Worm (Caenorhabditis elegans): Measurements from ENCODE around the gene F55G7.3.

Gene F55G7.3

ce11 chrX:11957246-11957645 lies 15.4 kb upstream of the F55G7.3 start, which contains the start of gene T08D10.5:
Gene T08D10.5 (plus strand): TSS chrX:11957546.
- TF ChIP-seq unc-130 (GFP tag; optimal IDR thresholded peaks at IDR 0.05) (no peak), egl-43 (GFP tag; IDR thresholded peaks at IDR 0.05) (no peak), F37D6.2 (tag; optimal IDR thresholded peaks at IDR 0.05) (no peak), daf-8 (GFP tag; IDR thresholded peaks at IDR 0.05) (no peak), ztf-11 (tag; optimal IDR thresholded peaks at IDR 0.05) (no peak), nhr-102 (tag; optimal IDR thresholded peaks at IDR 0.05) (no peak), vab-7 (GFP tag; IDR thresholded peaks at IDR 0.05) (no peak), unc-62 (GFP tag; optimal IDR thresholded peaks at IDR 0.05 in 1 of 2) (no peak), unc-62 (tag; optimal IDR thresholded peaks at IDR 0.05) (no peak), daf-16 (GFP tag; optimal IDR thresholded peaks at IDR 0.05) (no peak), daf-16 (tag; optimal IDR thresholded peaks at IDR 0.05) (no peak), dve-1 (tag; optimal IDR thresholded peaks at IDR 0.05; ENCODE audit: insufficient read depth) (no peak), mes-2 (tag; optimal IDR thresholded peaks at IDR 0.05; ENCODE audit: poor library complexity, severe bottlenecking) (no peak), dmd-8 (GFP tag; IDR thresholded peaks at IDR 0.05) (no peak), unc-39 (tag; optimal IDR thresholded peaks at IDR 0.05) (no peak), nhr-111 (GFP tag; optimal IDR thresholded peaks at IDR 0.05) (no peak), hlh-30 (tag; optimal IDR thresholded peaks at IDR 0.05; ENCODE audit: insufficient read depth) (no peak), fkh-10 (GFP tag; optimal IDR thresholded peaks at IDR 0.05) (no peak), zag-1 (tag; optimal IDR thresholded peaks at IDR 0.05) (no peak), nhr-76 (tag; optimal IDR thresholded peaks at IDR 0.05) (no peak), nhr-42 (GFP tag; IDR thresholded peaks at IDR 0.05) (no peak), mdl-1 (tag; optimal IDR thresholded peaks at IDR 0.05) (no peak)

DNA sequence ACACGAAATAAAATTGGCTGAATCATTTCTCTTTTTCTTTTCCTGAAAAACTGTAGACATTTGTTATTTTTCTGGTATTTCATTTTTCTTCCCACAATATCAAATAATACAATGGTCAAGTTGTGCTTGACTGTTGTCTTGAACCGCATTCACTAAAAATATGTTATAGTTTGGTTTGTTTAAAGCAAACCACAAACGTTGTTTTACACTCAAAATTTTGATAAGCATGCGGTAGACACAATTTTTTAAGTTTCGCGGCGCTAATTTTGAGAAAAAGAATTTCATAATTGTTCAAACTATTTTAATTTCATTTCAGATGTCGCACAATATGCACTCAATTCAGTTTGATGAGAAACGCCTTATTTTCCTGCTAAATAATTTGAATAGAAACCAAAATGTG lies 13.3 kb upstream of the F55G7.3 start, which contains the start of gene T08D10.3:
T08D10.3 (plus strand) TSS at position 301 of the 400 bp plus-strand sequence.
- no peak for TF ChIP-seq mes-2 (tag; optimal IDR thresholded peaks at IDR 0.05; ENCODE audit: poor library complexity, severe bottlenecking)
- no peak for TF ChIP-seq fos-1 (tag; optimal IDR thresholded peaks at IDR 0.05)
- TF ChIP-seq ceh-62 (tag; optimal IDR thresholded peaks at IDR 0.05): no peak
- TF ChIP-seq nhr-42 (GFP tag; IDR thresholded peaks at IDR 0.05): no peak
- TF ChIP-seq saeg-2 (GFP tag; IDR thresholded peaks at IDR 0.05): no peak
- TF ChIP-seq daf-12 (tag; optimal IDR thresholded peaks at IDR 0.05): no peak
- no peak for TF ChIP-seq tag-97 (GFP tag; IDR thresholded peaks at IDR 0.05)

- TF ChIP-seq dpl-1 (GFP tag; optimal IDR thresholded peaks at IDR 0.05) (no peak), nhr-102 (tag; optimal IDR thresholded peaks at IDR 0.05) (no peak), sdz-12 (GFP tag; optimal IDR thresholded peaks at IDR 0.05) (no peak), Y5F2A.4 (GFP tag; optimal IDR thresholded peaks at IDR 0.05) (no peak), T20F7.1 (GFP tag; optimal IDR thresholded peaks at IDR 0.05) (no peak), unc-62 (GFP tag; optimal IDR thresholded peaks at IDR 0.05 in 1 of 2) (peak in 1 of 2 experiments; percentile 8), unc-62 (tag; optimal IDR thresholded peaks at IDR 0.05) (no peak)
Observed at ce11 chrX:11953229-11953628, 11.4 kb upstream of the F55G7.3 start, which contains the start of gene T08D10.4. Gene T08D10.4 (minus strand): TSS chrX:11953329.

ce11 chrX:11952129-11952528 lies 10.3 kb upstream of the F55G7.3 start:
- TF ChIP-seq gei-8 (GFP tag; optimal IDR thresholded peaks at IDR 0.05): no peak
- no peak for TF ChIP-seq daf-16 (GFP tag; optimal IDR thresholded peaks at IDR 0.05)
- TF ChIP-seq daf-16 (tag; optimal IDR thresholded peaks at IDR 0.05): no peak
- no peak for TF ChIP-seq vab-7 (GFP tag; IDR thresholded peaks at IDR 0.05)
- TF ChIP-seq lsy-2 (tag; optimal IDR thresholded peaks at IDR 0.05): no peak
- TF ChIP-seq nhr-77 (tag; optimal IDR thresholded peaks at IDR 0.05): no peak
- no peak for TF ChIP-seq lin-13 (GFP tag; optimal IDR thresholded peaks at IDR 0.05)
- peak in 1 of 2 experiments; percentile 94 for TF ChIP-seq unc-62 (GFP tag; optimal IDR thresholded peaks at IDR 0.05 in 1 of 2)
- no peak for TF ChIP-seq unc-62 (tag; optimal IDR thresholded peaks at IDR 0.05)
- TF ChIP-seq hlh-30 (tag; optimal IDR thresholded peaks at IDR 0.05; ENCODE audit: insufficient read depth): no peak

Measured in whole organism, L4 larva.